Worm (Caenorhabditis elegans) whole organism, L4 larva: ENCODE measurements around the gene Y55F3AM.11.

Experiments used
- nhr-102 ChIP-seq: sonication (generic microtip); optimal IDR thresholded peaks from 2 replicates; lab custom pipeline; 2016; ENCODE audit warnings: mild to moderate bottlenecking, missing genetic modification characterization, moderate library complexity, missing compliant biosample characterization
- nhr-76 ChIP-seq: fragments of 150-350 bp; optimal IDR thresholded peaks from 2 replicates; lab custom pipeline; 2014; ENCODE audit warnings: missing biosample characterization, missing genetic modification characterization
- pha-4 ChIP-seq, 2 experiments: fragments of 150-350 bp in 1 of 2; fragments of 200-800 bp in 1 of 2; sonication (Bioruptor generic) in 1 of 2; IDR thresholded peaks in 1 of 2; optimal IDR thresholded peaks in 1 of 2; 2 replicates each; pipeline versions ENCODE4 v1.3.6 to Lab custom; 2014 to 2022; ENCODE audit warnings: missing genetic modification characterization in 2 of 2, missing genetic modification reagents in 2 of 2, missing biosample characterization in 1 of 2, missing compliant biosample characterization in 1 of 2

- TF ChIP-seq nhr-102 (tag; lab: Kevin White, UChicago) (no peak), nhr-76 (tag; lab: Kevin White, UChicago) (no peak), pha-4 (GFP tag; IDR thresholded peaks at IDR 0.05; lab: Robert Waterston, UW) (no peak), pha-4 (tag; optimal IDR thresholded peaks at IDR 0.05; lab: Kevin White, UChicago) (no peak)
These were observed 37.5 kb downstream of the Y55F3AM.11 start for ce11 chrIV:1006662-1007061.
